Worm (Caenorhabditis elegans): ENCODE results near the gene let-754.
A peak's percentile ranks its signal among the peaks of the same experiment; 100 is the strongest.

Gene let-754

ce11 chrIII:7940819-7941218 is 12.3 kb downstream of the let-754 start, which contains the start of gene C29E4.12 (continued):
- no peak for TF ChIP-seq snpc-4 (tag; optimal IDR thresholded peaks at IDR 0.05)
- no peak for TF ChIP-seq zag-1 (tag; optimal IDR thresholded peaks at IDR 0.05)
- peak; percentile 91 for TF ChIP-seq lin-15B (tag; optimal IDR thresholded peaks at IDR 0.05)
- TF ChIP-seq nhr-77 (tag; optimal IDR thresholded peaks at IDR 0.05): peak; percentile 48
- TF ChIP-seq pha-4 (tag; optimal IDR thresholded peaks at IDR 0.05): peak; percentile 79
- peak; percentile 11 for TF ChIP-seq pqm-1 (tag; optimal IDR thresholded peaks at IDR 0.05)
- TF ChIP-seq ceh-28 (tag; optimal IDR thresholded peaks at IDR 0.05): peak; percentile 15
- TF ChIP-seq ceh-82 (tag; optimal IDR thresholded peaks at IDR 0.05): no peak
- TF ChIP-seq ceh-9 (tag; optimal IDR thresholded peaks at IDR 0.05): no peak

- TF ChIP-seq pha-4 (tag; optimal IDR thresholded peaks at IDR 0.05) (no peak), lin-15B (tag; optimal IDR thresholded peaks at IDR 0.05) (no peak), jun-1 (tag; optimal IDR thresholded peaks at IDR 0.05) (no peak), mml-1 (tag; optimal IDR thresholded peaks at IDR 0.05) (no peak), unc-39 (tag; optimal IDR thresholded peaks at IDR 0.05) (no peak)
These were observed 15.6 kb downstream of the let-754 start, which contains the start of gene C29E4.10 for ce11 chrIII:7937548-7937947. TSS of gene C29E4.10 (plus strand) at chrIII:7937848.

- TF ChIP-seq aly-2 (tag; optimal IDR thresholded peaks at IDR 0.05) (no peak), elt-2 (tag; optimal IDR thresholded peaks at IDR 0.05) (peak; percentile 39)
These were observed 19.9 kb downstream of the let-754 start, which contains the start of gene ran-2 for ce11 chrIII:7933235-7933634. TSS of gene ran-2 (plus strand) at chrIII:7933535.

- peak; percentile 10 for TF ChIP-seq snpc-4 (tag; optimal IDR thresholded peaks at IDR 0.05)
- TF ChIP-seq pha-4 (tag; optimal IDR thresholded peaks at IDR 0.05): peak; percentile 71
- TF ChIP-seq pqm-1 (tag; optimal IDR thresholded peaks at IDR 0.05): no peak
- TF ChIP-seq lsy-12 (tag; optimal IDR thresholded peaks at IDR 0.05): no peak
- TF ChIP-seq elt-1 (tag; optimal IDR thresholded peaks at IDR 0.05): no peak
- TF ChIP-seq fos-1 (tag; optimal IDR thresholded peaks at IDR 0.05): no peak
- TF ChIP-seq fkh-2 (tag; optimal IDR thresholded peaks at IDR 0.05): no peak
- TF ChIP-seq nhr-67 (tag; optimal IDR thresholded peaks at IDR 0.05): no peak
- TF ChIP-seq nhr-23 (tag; optimal IDR thresholded peaks at IDR 0.05): peak; percentile 13
- no peak for TF ChIP-seq egl-27 (tag; optimal IDR thresholded peaks at IDR 0.05)
- no peak for TF ChIP-seq unc-62 (GFP tag; optimal IDR thresholded peaks at IDR 0.05)
- TF ChIP-seq ceh-9 (tag; optimal IDR thresholded peaks at IDR 0.05): no peak
- TF ChIP-seq nhr-28 (tag; optimal IDR thresholded peaks at IDR 0.05): no peak
- peak; percentile 61 for TF ChIP-seq lin-15B (tag; optimal IDR thresholded peaks at IDR 0.05)
- no peak for TF ChIP-seq nhr-237 (tag; optimal IDR thresholded peaks at IDR 0.05)
- TF ChIP-seq nhr-25 (tag; optimal IDR thresholded peaks at IDR 0.05): peak; percentile 8
- peak; percentile 19 for TF ChIP-seq elt-2 (tag; optimal IDR thresholded peaks at IDR 0.05)
- no peak for TF ChIP-seq skn-1 (tag; optimal IDR thresholded peaks at IDR 0.05)
- TF ChIP-seq egl-5 (tag; optimal IDR thresholded peaks at IDR 0.05): no peak
These were observed 24.5 kb downstream of the let-754 start, which contains the start of the genes C29E4.13 and npp-15 for ce11 chrIII:7928549-7929129. TSS of gene C29E4.13 (minus strand) at chrIII:7928717. TSS of gene npp-15 (plus strand) at chrIII:7929043.

ce11 chrIII:7925968-7926367 is 27.1 kb downstream of the let-754 start:
- TF ChIP-seq nhr-11 (tag; optimal IDR thresholded peaks at IDR 0.05) (no peak), lin-15B (tag; optimal IDR thresholded peaks at IDR 0.05) (no peak), ceh-9 (tag; optimal IDR thresholded peaks at IDR 0.05) (no peak), snpc-4 (tag; optimal IDR thresholded peaks at IDR 0.05) (peak; percentile 3), pha-4 (tag; optimal IDR thresholded peaks at IDR 0.05) (peak; percentile 48)

ce11 chrIII:7924821-7925220 is 28.3 kb downstream of the let-754 start, which contains the start of gene tag-250:
TSS of gene tag-250 (minus strand) at chrIII:7924921.
- TF ChIP-seq skn-1 (tag; optimal IDR thresholded peaks at IDR 0.05) (no peak), nhr-25 (tag; optimal IDR thresholded peaks at IDR 0.05) (no peak), nhr-11 (tag; optimal IDR thresholded peaks at IDR 0.05) (no peak), fkh-2 (tag; optimal IDR thresholded peaks at IDR 0.05) (no peak), ceh-28 (tag; optimal IDR thresholded peaks at IDR 0.05) (no peak), mdl-1 (tag; optimal IDR thresholded peaks at IDR 0.05) (no peak), fkh-10 (GFP tag; optimal IDR thresholded peaks at IDR 0.05) (no peak), snpc-4 (tag; optimal IDR thresholded peaks at IDR 0.05) (no peak), elt-1 (tag; optimal IDR thresholded peaks at IDR 0.05) (no peak), nfya-1 (tag; optimal IDR thresholded peaks at IDR 0.05; ENCODE audit: insufficient read depth) (no peak), ama-1 (optimal IDR thresholded peaks at IDR 0.05) (no peak), eor-1 (tag; optimal IDR thresholded peaks at IDR 0.05) (no peak), lsy-12 (tag; optimal IDR thresholded peaks at IDR 0.05) (no peak), R02D3.7 (tag; optimal IDR thresholded peaks at IDR 0.05) (no peak)

Measured in whole organism, L3 larva.